Fruit fly (Drosophila melanogaster): Measurements from ENCODE around the gene Pp2C1.

dm6 chrX:4630836-4631235 is 55.9 kb downstream of the Pp2C1 start, which contains the start of gene Alms1b:
- TF ChIP-seq Smox (GFP tag; optimal IDR thresholded peaks at IDR 0.05): no peak
- TF ChIP-seq Hr39 (GFP tag; optimal IDR thresholded peaks at IDR 0.05): no peak
- no peak for TF ChIP-seq CG6276 (GFP tag; optimal IDR thresholded peaks at IDR 0.05)
- no peak for TF ChIP-seq OdsH (GFP tag; optimal IDR thresholded peaks at IDR 0.05)
- no peak for TF ChIP-seq CG9139 (GFP tag; optimal IDR thresholded peaks at IDR 0.05)
- no peak for TF ChIP-seq CG6854 (GFP tag; optimal IDR thresholded peaks at IDR 0.05)
- no peak for TF ChIP-seq Lpt (GFP tag; optimal IDR thresholded peaks at IDR 0.05)
- TF ChIP-seq CG6792 (GFP tag; optimal IDR thresholded peaks at IDR 0.05): no peak
- no peak for TF ChIP-seq svp (GFP tag)
- no peak for TF ChIP-seq Sox15 (GFP tag; optimal IDR thresholded peaks at IDR 0.05)
- no peak for TF ChIP-seq dac (GFP tag; optimal IDR thresholded peaks at IDR 0.05)
- no peak for TF ChIP-seq CG16779 (tag; optimal IDR thresholded peaks at IDR 0.05)
- TF ChIP-seq spab (GFP tag; optimal IDR thresholded peaks at IDR 0.05): no peak

Measured in whole organism, prepupa.